Worm (Caenorhabditis elegans): Measurements from ENCODE around the gene bed-2.

bed-2 gene

DNA sequence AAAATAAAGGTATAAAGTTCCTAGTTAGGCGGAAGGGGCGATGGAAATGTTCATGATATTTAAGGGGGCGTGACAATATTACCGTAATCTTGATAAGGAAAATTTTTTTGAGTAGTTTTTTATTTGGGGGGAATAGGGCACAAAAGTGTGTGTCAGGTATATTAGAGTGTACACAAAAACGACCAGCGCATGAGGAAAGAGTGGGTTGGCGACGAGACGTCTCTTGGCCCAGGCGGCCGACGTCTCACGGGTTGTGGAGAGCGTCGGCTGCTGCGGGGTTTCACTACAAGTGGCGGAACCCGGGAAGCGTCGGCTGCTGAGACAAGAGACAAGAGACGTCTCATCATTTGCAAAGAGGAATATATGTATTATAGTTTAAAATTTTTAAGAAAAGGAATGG, 6.9 kb downstream of the bed-2 start (continued):
- no peak for TF ChIP-seq F49E8.2 (tag; optimal IDR thresholded peaks at IDR 0.05; ENCODE audit: borderline replicate concordance)
- TF ChIP-seq nhr-77 (tag; optimal IDR thresholded peaks at IDR 0.05), result peak; percentile 65
- TF ChIP-seq T20F7.1 (GFP tag; optimal IDR thresholded peaks at IDR 0.05), result no peak
- peak; percentile 11 for TF ChIP-seq nhr-111 (GFP tag; optimal IDR thresholded peaks at IDR 0.05)

DNA sequence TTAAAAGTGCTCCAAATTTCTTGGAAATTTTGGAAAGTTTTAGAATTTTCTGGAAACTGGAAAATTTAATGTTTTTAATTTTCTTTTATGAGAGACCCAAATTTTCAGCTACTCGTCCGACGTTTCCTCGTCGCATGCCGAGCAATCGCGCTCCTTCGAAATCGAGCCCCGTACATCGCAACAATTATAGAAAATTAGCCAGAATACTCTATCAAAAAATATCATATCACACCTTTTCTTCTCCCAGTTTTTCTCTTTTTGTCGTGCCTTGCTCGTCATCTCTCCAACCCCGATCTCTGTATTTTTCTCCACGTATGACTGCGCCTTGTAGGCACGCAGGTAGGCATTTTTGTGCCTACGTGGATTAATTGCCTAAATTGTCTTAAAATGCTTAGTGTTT, 8.3 kb downstream of the bed-2 start:
- TF ChIP-seq aha-1 (tag) (peak; percentile 92), php-3 (GFP tag; IDR thresholded peaks at IDR 0.05) (no peak), snpc-4 (tag; optimal IDR thresholded peaks at IDR 0.05) (no peak)

ce11 chrIII:11459802-11460201, 10.8 kb downstream of the bed-2 start:
- TF ChIP-seq ceh-20 (GFP tag; IDR thresholded peaks at IDR 0.05) (no peak), nhr-25 (tag; optimal IDR thresholded peaks at IDR 0.05; ENCODE audit: borderline replicate concordance, insufficient read depth) (no peak), attf-4 (tag; optimal IDR thresholded peaks at IDR 0.05) (no peak), mdl-1 (tag; optimal IDR thresholded peaks at IDR 0.05) (no peak), ama-1 (optimal IDR thresholded peaks at IDR 0.05) (no peak), zip-11 (GFP tag; IDR thresholded peaks at IDR 0.05) (no peak), madf-9 (GFP tag; conservative IDR thresholded peaks at IDR 0.05) (no peak), T20F7.1 (GFP tag; optimal IDR thresholded peaks at IDR 0.05) (no peak), ces-1 (GFP tag; optimal IDR thresholded peaks at IDR 0.05) (no peak), F26F4.8 (GFP tag; conservative IDR thresholded peaks at IDR 0.05) (no peak), unc-62 (GFP tag; optimal IDR thresholded peaks at IDR 0.05 in 1 of 2) (no peak), unc-62 (tag; optimal IDR thresholded peaks at IDR 0.05) (no peak), aly-2 (tag; optimal IDR thresholded peaks at IDR 0.05) (no peak), zfp-2 (tag; optimal IDR thresholded peaks at IDR 0.05) (no peak), D1046.2 (GFP tag; IDR thresholded peaks at IDR 0.05) (no peak), unc-39 (tag; optimal IDR thresholded peaks at IDR 0.05) (no peak), zip-2 (tag; optimal IDR thresholded peaks at IDR 0.05) (no peak)

DNA sequence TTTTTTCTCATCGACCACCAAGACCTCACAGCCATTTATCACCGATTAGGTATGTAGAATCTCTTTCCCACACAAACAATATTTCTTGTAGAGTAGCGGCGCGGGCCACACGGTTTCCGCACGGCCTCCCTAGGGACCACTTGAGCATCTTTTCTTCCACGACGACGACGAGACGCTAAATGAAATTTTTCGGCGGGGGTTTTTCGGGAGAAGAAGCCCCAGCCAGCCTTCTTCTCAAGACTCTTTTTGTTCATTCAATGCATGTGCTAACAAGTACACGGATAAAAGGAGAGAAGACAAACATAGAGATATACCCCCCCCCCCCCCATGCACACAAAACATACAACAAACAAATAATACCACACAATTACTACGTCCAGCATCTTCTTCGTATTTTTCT, 11.6 kb downstream of the bed-2 start:
- TF ChIP-seq hmg-1.1 (GFP tag; IDR thresholded peaks at IDR 0.05) (0 out of 2 replicates have a peak, but pooled peaks have one; percentile 7), egl-43 (GFP tag; IDR thresholded peaks at IDR 0.05) (no peak)

ce11 chrIII:11457911-11458310, 12.7 kb downstream of the bed-2 start:
- TF ChIP-seq lsy-2 (tag; optimal IDR thresholded peaks at IDR 0.05) (no peak), dpl-1 (GFP tag; optimal IDR thresholded peaks at IDR 0.05) (no peak), pha-4 (GFP tag; IDR thresholded peaks at IDR 0.05) (no peak), pha-4 (tag; optimal IDR thresholded peaks at IDR 0.05) (no peak), vab-7 (GFP tag; IDR thresholded peaks at IDR 0.05) (no peak), zip-2 (tag; optimal IDR thresholded peaks at IDR 0.05) (no peak), lin-38 (GFP tag; IDR thresholded peaks at IDR 0.05) (no peak), arid-1 (GFP tag; conservative IDR thresholded peaks at IDR 0.05) (no peak), egl-43 (GFP tag; IDR thresholded peaks at IDR 0.05) (no peak), egl-27 (tag; optimal IDR thresholded peaks at IDR 0.05) (no peak), Y48G9A.11 (GFP tag; IDR thresholded peaks at IDR 0.05) (no peak), mdt-29 (GFP tag; IDR thresholded peaks at IDR 0.05) (no peak), ceh-32 (tag; optimal IDR thresholded peaks at IDR 0.05; ENCODE audit: poor library complexity) (no peak), ZK546.5 (tag; optimal IDR thresholded peaks at IDR 0.05) (no peak), madf-5 (GFP tag; IDR thresholded peaks at IDR 0.05) (no peak), lin-15B (tag; optimal IDR thresholded peaks at IDR 0.05) (no peak), zip-11 (GFP tag; IDR thresholded peaks at IDR 0.05) (no peak), ces-1 (GFP tag; optimal IDR thresholded peaks at IDR 0.05) (no peak)

Measured in whole organism, L4 larva.